Worm (Caenorhabditis elegans) whole organism, young adult: Measurements from ENCODE around the gene Y60C6A.3.

Source experiments
- B0261.1 ChIP-seq: sonication (generic microtip); optimal IDR thresholded peaks from 2 replicates; lab custom pipeline; 2016; ENCODE audit warnings: mild to moderate bottlenecking, missing genetic modification characterization, moderate library complexity, missing compliant biosample characterization
- D2030.7 ChIP-seq: fragments of 200-800 bp; sonication (Bioruptor generic); IDR thresholded peaks from 2 replicates; pipeline ENCODE4 v1.3.6; 2022; ENCODE audit warnings: missing genetic modification reagents, missing genetic modification characterization, missing compliant biosample characterization
- F37B4.10 ChIP-seq: fragments of 200-800 bp; sonication (Bioruptor generic); IDR thresholded peaks from 2 replicates; pipeline ENCODE4 v1.3.6; 2022; ENCODE audit warnings: missing genetic modification characterization, missing compliant biosample characterization
- F57C9.4 ChIP-seq: sonication (generic microtip); optimal IDR thresholded peaks from 2 replicates; lab custom pipeline; 2017; ENCODE audit warnings: mild to moderate bottlenecking, missing genetic modification characterization, missing compliant biosample characterization
- K11D2.4 ChIP-seq: fragments of 200-800 bp; sonication (Bioruptor generic); IDR thresholded peaks from 2 replicates; pipeline ENCODE4 v1.3.6; 2022; ENCODE audit warnings: missing genetic modification reagents, missing genetic modification characterization, missing compliant biosample characterization
- K12H6.12 ChIP-seq: fragments of 200-800 bp; sonication (Bioruptor generic); optimal IDR thresholded peaks from 2 replicates; lab custom pipeline; 2018; ENCODE audit warnings: mild to moderate bottlenecking, missing genetic modification characterization, missing compliant biosample characterization
- Y53G8AR.9 ChIP-seq: fragments of 200-800 bp; sonication (Bioruptor generic); conservative IDR thresholded peaks from 2 replicates; pipeline ENCODE4 v1.3.6; 2022; ENCODE audit warnings: missing genetic modification reagents, missing genetic modification characterization, missing compliant biosample characterization
- Y95B8A.8 ChIP-seq: fragments of 200-800 bp; sonication (Bioruptor generic); IDR thresholded peaks from 2 replicates; pipeline ENCODE4 v1.3.6; 2022; ENCODE audit warnings: missing genetic modification reagents, missing genetic modification characterization, missing compliant biosample characterization
- aptf-3 ChIP-seq: fragments of 200-800 bp; sonication (Bioruptor generic); IDR thresholded peaks from 2 replicates; pipeline ENCODE4 v1.3.6; 2022; ENCODE audit warnings: missing genetic modification characterization, missing compliant biosample characterization
- atf-7 ChIP-seq: sonication (generic microtip); optimal IDR thresholded peaks from 2 replicates; lab custom pipeline; 2017; ENCODE audit warnings: mild to moderate bottlenecking, missing genetic modification characterization, missing compliant biosample characterization
- athp-1 ChIP-seq: sonication (generic microtip); optimal IDR thresholded peaks from 2 replicates; lab custom pipeline; 2017; ENCODE audit warnings: mild to moderate bottlenecking, missing genetic modification characterization, missing compliant biosample characterization
- attf-5 ChIP-seq: fragments of 200-800 bp; sonication (Bioruptor generic); optimal IDR thresholded peaks from 2 replicates; lab custom pipeline; 2018; ENCODE audit warnings: mild to moderate bottlenecking, missing genetic modification characterization, missing compliant biosample characterization
- cebp-1 ChIP-seq, 2 experiments: fragments of 200-800 bp in 1 of 2; sonication (Bioruptor generic) in 1 of 2; sonication (generic microtip) in 1 of 2; IDR thresholded peaks in 1 of 2; optimal IDR thresholded peaks in 1 of 2; 2 replicates each; pipeline versions ENCODE4 v1.3.6 to Lab custom; 2017 to 2022; ENCODE audit warnings: missing compliant biosample characterization in 2 of 2, missing genetic modification characterization in 2 of 2, mild to moderate bottlenecking in 1 of 2, missing genetic modification reagents in 1 of 2, moderate library complexity in 1 of 2
- cebp-2 ChIP-seq: fragments of 200-800 bp; sonication (Bioruptor generic); IDR thresholded peaks from 2 replicates; pipeline ENCODE4 v1.3.6; 2022; ENCODE audit warnings: missing genetic modification characterization, missing compliant biosample characterization
- ceh-100 ChIP-seq: fragments of 200-800 bp; sonication (Bioruptor generic); IDR thresholded peaks from 2 replicates; pipeline ENCODE4 v1.3.6; 2022; ENCODE audit warnings: missing genetic modification reagents, missing genetic modification characterization, missing compliant biosample characterization
- ceh-91 ChIP-seq: fragments of 200-800 bp; sonication (Bioruptor generic); IDR thresholded peaks from 2 replicates; pipeline ENCODE4 v1.3.6; 2022; ENCODE audit warnings: missing genetic modification reagents, missing genetic modification characterization, missing compliant biosample characterization
- chd-7 ChIP-seq: sonication (generic microtip); optimal IDR thresholded peaks from 2 replicates; lab custom pipeline; 2016; ENCODE audit warnings: mild to moderate bottlenecking, missing genetic modification characterization, moderate library complexity, missing compliant biosample characterization
- dpl-1 ChIP-seq: fragments of 150-350 bp; optimal IDR thresholded peaks from 2 replicates; lab custom pipeline; 2014; ENCODE audit warnings: missing biosample characterization, missing genetic modification reagents, missing genetic modification characterization
- efl-1 ChIP-seq: fragments of 150-350 bp; optimal IDR thresholded peaks from 2 replicates; lab custom pipeline; 2014; ENCODE audit warnings: missing biosample characterization, missing genetic modification reagents, missing genetic modification characterization
- gei-17 ChIP-seq: fragments of 200-800 bp; sonication (Bioruptor generic); optimal IDR thresholded peaks from 2 replicates; lab custom pipeline; 2018; ENCODE audit warnings: mild to moderate bottlenecking, missing genetic modification characterization, missing compliant biosample characterization
- him-1 ChIP-seq: sonication (generic microtip); optimal IDR thresholded peaks from 2 replicates; lab custom pipeline; 2016; ENCODE audit warnings: missing genotype, missing genetic modification reagents, missing genetic modification characterization, missing compliant biosample characterization
- hmg-1.2 ChIP-seq: fragments of 200-800 bp; sonication (Bioruptor generic); IDR thresholded peaks from 2 replicates; pipeline ENCODE4 v1.3.6; 2022; ENCODE audit warnings: missing genetic modification reagents, missing genetic modification characterization, missing compliant biosample characterization
- hsf-1 ChIP-seq: fragments of 200-800 bp; sonication (Bioruptor generic); IDR thresholded peaks from 2 replicates; pipeline ENCODE4 v1.3.6; 2022; ENCODE audit warnings: missing genetic modification reagents, missing genetic modification characterization, missing compliant biosample characterization
- let-526 ChIP-seq: fragments of 200-800 bp; sonication (Bioruptor generic); IDR thresholded peaks from 2 replicates; pipeline ENCODE4 v1.3.6; 2022; ENCODE audit warnings: missing genetic modification reagents, missing genetic modification characterization, missing compliant biosample characterization
- let-607 ChIP-seq, 2 experiments: fragments of 200-800 bp in 1 of 2; sonication (Bioruptor generic) in 1 of 2; sonication (generic microtip) in 1 of 2; optimal IDR thresholded peaks; 2 replicates each; lab custom pipeline; 2016 to 2018; ENCODE audit warnings: mild to moderate bottlenecking in 2 of 2, missing compliant biosample characterization in 2 of 2, missing genetic modification characterization in 2 of 2, moderate library complexity in 2 of 2, missing genotype in 1 of 2
- lin-26 ChIP-seq: fragments of 200-800 bp; sonication (Bioruptor generic); IDR thresholded peaks from 2 replicates; pipeline ENCODE4 v1.3.6; 2022; ENCODE audit warnings: missing genetic modification reagents, missing genetic modification characterization, missing compliant biosample characterization
- lin-35 ChIP-seq, 3 experiments: fragments of 150-350 bp in 2 of 3; sonication (generic microtip) in 1 of 3; optimal IDR thresholded peaks; 2 replicates each; lab custom pipeline; 2014 to 2018; ENCODE audit warnings: missing biosample characterization in 3 of 3, missing genetic modification characterization in 3 of 3, missing genetic modification reagents in 3 of 3
- lir-1 ChIP-seq: fragments of 200-800 bp; sonication (Bioruptor generic); conservative IDR thresholded peaks from 2 replicates; pipeline ENCODE4 v1.3.6; 2022; ENCODE audit warnings: missing genetic modification reagents, missing genetic modification characterization, missing compliant biosample characterization
- madf-6 ChIP-seq: fragments of 200-800 bp; sonication (Bioruptor generic); IDR thresholded peaks from 2 replicates; pipeline ENCODE4 v1.3.6; 2022; ENCODE audit warnings: missing genetic modification reagents, missing genetic modification characterization, missing compliant biosample characterization
- madf-8 ChIP-seq: fragments of 200-800 bp; sonication (Bioruptor generic); conservative IDR thresholded peaks from 2 replicates; pipeline ENCODE4 v1.3.6; 2022; ENCODE audit warnings: missing genetic modification reagents, missing genetic modification characterization, missing compliant biosample characterization
- nfyb-1 ChIP-seq: fragments of 200-800 bp; sonication (Bioruptor generic); IDR thresholded peaks from 2 replicates; pipeline ENCODE4 v1.3.6; 2022; ENCODE audit warnings: missing genetic modification reagents, missing genetic modification characterization, missing compliant biosample characterization
- nhr-120 ChIP-seq: fragments of 200-800 bp; sonication (Bioruptor generic); IDR thresholded peaks from 2 replicates; pipeline ENCODE4 v1.3.6; 2022; ENCODE audit warnings: missing genetic modification characterization, missing compliant biosample characterization
- nhr-179 ChIP-seq: sonication (generic microtip); optimal IDR thresholded peaks from 2 replicates; lab custom pipeline; 2016; ENCODE audit warnings: mild to moderate bottlenecking, missing genetic modification characterization, missing compliant biosample characterization
- nhr-90 ChIP-seq: sonication (generic microtip); optimal IDR thresholded peaks from 2 replicates; lab custom pipeline; 2016; ENCODE audit warnings: missing genotype, mild to moderate bottlenecking, missing genetic modification characterization, missing compliant biosample characterization
- pha-4 ChIP-seq: fragments of 150-350 bp; sonication (generic microtip); optimal IDR thresholded peaks from 2 replicates; lab custom pipeline; 2014; ENCODE audit warnings: missing biosample characterization, missing genetic modification reagents, missing genetic modification characterization
- rec-8 ChIP-seq, 2 experiments: sonication (generic microtip); optimal IDR thresholded peaks; 2 replicates each; lab custom pipeline; 2016; ENCODE audit warnings: mild to moderate bottlenecking in 2 of 2, missing genetic modification characterization in 2 of 2, missing genetic modification reagents in 2 of 2, missing genotype in 2 of 2, missing biosample characterization in 1 of 2, missing compliant biosample characterization in 1 of 2, moderate library complexity in 1 of 2
- sdz-38 ChIP-seq: sonication (generic microtip); optimal IDR thresholded peaks from 2 replicates; lab custom pipeline; 2016; ENCODE audit warnings: missing genotype, missing genetic modification characterization, missing compliant biosample characterization
- sea-2 ChIP-seq: fragments of 200-800 bp; sonication (Bioruptor generic); IDR thresholded peaks from 2 replicates; pipeline ENCODE4 v1.3.6; 2022; ENCODE audit warnings: missing genetic modification characterization, missing compliant biosample characterization
- tbx-9 ChIP-seq: sonication (generic microtip); optimal IDR thresholded peaks from 2 replicates; lab custom pipeline; 2016; ENCODE audit warnings: borderline replicate concordance, missing genetic modification characterization, inconsistent platforms, missing compliant biosample characterization
- xnd-1 ChIP-seq: sonication (generic microtip); optimal IDR thresholded peaks from 2 replicates; lab custom pipeline; 2016; ENCODE audit warnings: missing genotype, missing genetic modification reagents, missing genetic modification characterization, missing compliant biosample characterization
- zfh-2 ChIP-seq: fragments of 200-800 bp; sonication (Bioruptor generic); conservative IDR thresholded peaks from 2 replicates; pipeline ENCODE4 v1.3.6; 2022; ENCODE audit warnings: missing genetic modification reagents, missing genetic modification characterization, missing compliant biosample characterization
- ztf-22 ChIP-seq: fragments of 200-800 bp; sonication (Bioruptor generic); optimal IDR thresholded peaks from 2 replicates; lab custom pipeline; 2018; ENCODE audit warnings: mild to moderate bottlenecking, missing genetic modification characterization, moderate library complexity, missing compliant biosample characterization
- ztf-26 ChIP-seq: sonication (generic microtip); optimal IDR thresholded peaks from 2 replicates; lab custom pipeline; 2017; ENCODE audit warnings: missing genetic modification characterization, missing compliant biosample characterization
- ztf-6 ChIP-seq: fragments of 200-800 bp; sonication (Bioruptor generic); IDR thresholded peaks from 2 replicates; pipeline ENCODE4 v1.3.6; 2022; ENCODE audit warnings: missing genetic modification reagents, missing genetic modification characterization, missing compliant biosample characterization

The Y60C6A.3 gene

DNA sequence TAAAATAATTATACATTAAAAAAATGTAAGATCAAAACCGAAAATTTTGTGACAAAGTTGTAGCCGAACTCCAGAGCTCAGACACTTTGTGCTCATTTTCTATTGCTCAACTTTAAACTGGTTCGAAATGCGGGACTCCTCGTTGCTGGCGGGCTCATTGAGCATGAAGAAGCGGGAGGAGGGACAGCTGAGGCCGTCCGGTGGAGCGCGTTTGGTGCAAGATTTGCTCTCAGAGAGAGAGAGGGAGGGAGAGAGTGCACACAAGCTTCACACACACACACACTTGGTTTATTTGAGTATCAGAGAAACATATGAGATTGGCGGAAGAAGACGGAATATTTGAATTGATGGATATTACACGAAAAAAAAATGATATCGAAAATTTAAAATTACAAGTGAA is 25.1 kb downstream of the Y60C6A.3 start (continued):
- no peak for TF ChIP-seq cebp-1 (GFP tag; IDR thresholded peaks at IDR 0.05; lab: Robert Waterston, UW)
- TF ChIP-seq cebp-1 (tag; optimal IDR thresholded peaks at IDR 0.05; lab: Kevin White, UChicago) = peak; percentile 3
- no peak for TF ChIP-seq B0261.1
- peak; percentile 12 for TF ChIP-seq attf-5 (GFP tag; lab: Kevin White, UChicago)
- TF ChIP-seq nfyb-1 (GFP tag; lab: Robert Waterston, UW) = no peak
- TF ChIP-seq tbx-9 = no peak
- peak; percentile 5 for TF ChIP-seq dpl-1 (GFP tag; lab: Kevin White, UChicago)
- TF ChIP-seq atf-7 (tag; lab: Kevin White, UChicago) = no peak
- no peak for TF ChIP-seq D2030.7
- no peak for TF ChIP-seq ceh-100 (GFP tag; lab: Robert Waterston, UW)
- TF ChIP-seq F57C9.4 = no peak
- no peak for TF ChIP-seq hmg-1.2 (GFP tag; lab: Robert Waterston, UW)
- TF ChIP-seq Y53G8AR.9 (GFP tag; lab: Robert Waterston, UW) = no peak
- TF ChIP-seq let-607 (tag; optimal IDR thresholded peaks at IDR 0.05; lab: Kevin White, UChicago) = no peak
- TF ChIP-seq lin-26 (GFP tag; lab: Robert Waterston, UW) = no peak
- peak; percentile 89 for TF ChIP-seq zfh-2 (GFP tag; lab: Robert Waterston, UW)
- TF ChIP-seq rec-8 (tag; optimal IDR thresholded peaks at IDR 0.05; lab: Kevin White, UChicago) = no peak
- TF ChIP-seq pha-4 = no peak
- 0 out of 2 replicates have a peak, but pooled peaks have one; percentile 36 for TF ChIP-seq madf-6
- no peak for TF ChIP-seq sdz-38
- no peak for TF ChIP-seq K11D2.4 (GFP tag; lab: Robert Waterston, UW)
- TF ChIP-seq Y95B8A.8 (GFP tag; lab: Robert Waterston, UW) = no peak
- TF ChIP-seq ztf-6 (GFP tag; lab: Robert Waterston, UW) = no peak
- no peak for TF ChIP-seq sea-2 (GFP tag; lab: Robert Waterston, UW)
- no peak for TF ChIP-seq ztf-26 (tag; lab: Kevin White, UChicago)
- 0 out of 2 replicates have a peak, but pooled peaks have one; percentile 21 for TF ChIP-seq madf-8
- TF ChIP-seq hsf-1 (GFP tag; lab: Robert Waterston, UW) = no peak
- no peak for TF ChIP-seq cebp-2
- no peak for TF ChIP-seq nhr-179 (tag; lab: Kevin White, UChicago)
- no peak for TF ChIP-seq nhr-90 (tag; lab: Kevin White, UChicago)
- TF ChIP-seq lir-1 (GFP tag; lab: Robert Waterston, UW) = no peak
- TF ChIP-seq ztf-22 (GFP tag; lab: Kevin White, UChicago) = no peak
- no peak for TF ChIP-seq xnd-1 (tag; lab: Kevin White, UChicago)
- no peak for TF ChIP-seq gei-17
- TF ChIP-seq him-1 (tag; lab: Kevin White, UChicago) = no peak
- TF ChIP-seq lin-35 (GFP tag; optimal IDR thresholded peaks at IDR 0.05; lab: Kevin White, UChicago) = peak in 1 of 3 experiments; percentile 5
- TF ChIP-seq aptf-3 (GFP tag; lab: Robert Waterston, UW) = no peak
- no peak for TF ChIP-seq F37B4.10 (GFP tag; lab: Robert Waterston, UW)
- no peak for TF ChIP-seq let-526 (GFP tag; lab: Robert Waterston, UW)
- TF ChIP-seq chd-7 (tag; lab: Kevin White, UChicago) = no peak
- no peak for TF ChIP-seq nhr-120
- TF ChIP-seq ceh-91 (GFP tag; lab: Robert Waterston, UW) = no peak
- TF ChIP-seq athp-1 (tag; lab: Kevin White, UChicago) = no peak
- TF ChIP-seq K12H6.12 (tag; lab: Kevin White, UChicago) = no peak
- TF ChIP-seq efl-1 = no peak
- TF ChIP-seq, all 124 proteins: peak for 10
